Fruit fly (Drosophila melanogaster) whole organism, embryonic: Measurements from ENCODE around the gene CG15439.

Source experiments
- Atf6 ChIP-seq: fragments of 200-800 bp; sonication (Bioruptor generic); IDR thresholded peaks from 2 replicates; pipeline ENCODE4 v1.3.6; 2022; ENCODE audit warnings: missing biosample characterization, missing genetic modification characterization
- Awh ChIP-seq: fragments of 200-800 bp; sonication (Bioruptor generic); IDR thresholded peaks from 2 replicates; pipeline ENCODE4, ENCODE4 v1.3.6; 2022; ENCODE audit warnings: missing biosample characterization, missing genetic modification characterization
- C15 ChIP-seq: fragments of 200-800 bp; sonication (Bioruptor generic); IDR thresholded peaks from 3 replicates; pipeline ENCODE4 v1.3.6; 2022; ENCODE audit warnings: missing biosample characterization, missing genetic modification characterization
- CG1024 ChIP-seq: fragments of 200-800 bp; sonication (Bioruptor generic); IDR thresholded peaks from 2 replicates; pipeline ENCODE4 v1.3.6; 2022; ENCODE audit warnings: missing biosample characterization, missing genetic modification characterization
- CG10267 ChIP-seq: fragments of 200-800 bp; sonication (Bioruptor generic); optimal IDR thresholded peaks from 2 replicates; lab custom pipeline; 2018; ENCODE audit warnings: missing biosample characterization, mild to moderate bottlenecking, missing genetic modification characterization, moderate library complexity
- CG11456 ChIP-seq: fragments of 200-800 bp; sonication (Bioruptor generic); IDR thresholded peaks from 3 replicates; pipeline ENCODE4 v1.3.6; 2022; ENCODE audit warnings: missing biosample characterization, missing genetic modification characterization
- CG12219 ChIP-seq: fragments of 200-800 bp; sonication (Bioruptor generic); optimal IDR thresholded peaks from 3 replicates; lab custom pipeline; 2018; ENCODE audit warnings: missing biosample characterization, mild to moderate bottlenecking, missing genetic modification characterization
- CG13894 ChIP-seq: fragments of 200-800 bp; sonication (Bioruptor generic); optimal IDR thresholded peaks from 3 replicates; lab custom pipeline; 2018; ENCODE audit warnings: missing biosample characterization, mild to moderate bottlenecking, missing genetic modification characterization, moderate library complexity
- CG15696 ChIP-seq: fragments of 200-800 bp; sonication (Bioruptor generic); optimal IDR thresholded peaks from 2 replicates; lab custom pipeline; 2019; ENCODE audit warnings: missing biosample characterization, mild to moderate bottlenecking, missing genetic modification characterization, moderate library complexity
- CG17361 ChIP-seq: fragments of 200-800 bp; sonication (Bioruptor generic); IDR thresholded peaks from 3 replicates; pipeline ENCODE4 v1.3.6; 2022; ENCODE audit warnings: missing biosample characterization, missing genetic modification characterization
- CG1792 ChIP-seq: fragments of 200-800 bp; sonication (Bioruptor generic); optimal IDR thresholded peaks from 2 replicates; lab custom pipeline; 2016; ENCODE audit warnings: missing biosample characterization, missing genetic modification characterization
- CG18619 ChIP-seq: fragments of 200-800 bp; sonication (Bioruptor generic); optimal IDR thresholded peaks from 3 replicates; lab custom pipeline; 2017; ENCODE audit warnings: missing biosample characterization, mild to moderate bottlenecking, missing genetic modification characterization
- CG34422 ChIP-seq: fragments of 200-800 bp; sonication (Bioruptor generic); IDR thresholded peaks from 3 replicates; pipeline ENCODE4 v1.3.6; 2022; ENCODE audit warnings: missing biosample characterization, missing genetic modification characterization
- CG3838 ChIP-seq: fragments of 200-800 bp; sonication (Bioruptor generic); optimal IDR thresholded peaks from 3 replicates; lab custom pipeline; 2016; ENCODE audit warnings: missing biosample characterization, missing genetic modification characterization
- CG3995 ChIP-seq: fragments of 200-800 bp; sonication (Bioruptor generic); optimal IDR thresholded peaks from 3 replicates; lab custom pipeline; 2016; ENCODE audit warnings: missing biosample characterization, missing genetic modification characterization
- CG5953 ChIP-seq: fragments of 200-800 bp; sonication (Bioruptor generic); IDR thresholded peaks from 2 replicates; pipeline ENCODE4 v1.3.6; 2022; ENCODE audit warnings: missing biosample characterization, missing genetic modification characterization
- CG6272 ChIP-seq: fragments of 200-800 bp; sonication (Bioruptor generic); IDR thresholded peaks from 2 replicates; pipeline ENCODE4 v1.3.6; 2022; ENCODE audit warnings: missing biosample characterization, missing genetic modification characterization
- CG7357 ChIP-seq: fragments of 200-800 bp; sonication (Bioruptor generic); IDR thresholded peaks from 3 replicates; pipeline ENCODE4 v1.3.6; 2022; ENCODE audit warnings: missing biosample characterization, missing genetic modification characterization
- CG7372 ChIP-seq: fragments of 200-800 bp; sonication (Bioruptor generic); IDR thresholded peaks from 2 replicates; pipeline ENCODE4 v1.3.6; 2022; ENCODE audit warnings: missing biosample characterization, missing genetic modification characterization
- CG7928 ChIP-seq: fragments of 200-800 bp; sonication (Bioruptor generic); optimal IDR thresholded peaks from 2 replicates; lab custom pipeline; 2017; ENCODE audit warnings: missing biosample characterization, mild to moderate bottlenecking, missing genetic modification characterization
- CG9609 ChIP-seq: fragments of 200-800 bp; sonication (Bioruptor generic); optimal IDR thresholded peaks from 3 replicates; lab custom pipeline; 2016; ENCODE audit warnings: missing biosample characterization, missing genetic modification characterization
- CHES-1-like ChIP-seq: fragments of 200-800 bp; sonication (Bioruptor generic); optimal IDR thresholded peaks from 2 replicates; lab custom pipeline; 2016; ENCODE audit warnings: missing biosample characterization, missing genetic modification characterization
- CkIIα-i1 ChIP-seq: fragments of 200-800 bp; sonication (Bioruptor generic); IDR thresholded peaks from 2 replicates; pipeline ENCODE4 v1.3.6; 2022; ENCODE audit warnings: missing biosample characterization, missing genetic modification characterization
- Doc3 ChIP-seq: fragments of 200-800 bp; sonication (Bioruptor generic); IDR thresholded peaks from 3 replicates; pipeline ENCODE4 v1.3.6; 2022; ENCODE audit warnings: missing biosample characterization, missing genetic modification characterization; ENCODE audit not compliant: partially characterized antibody
- HmgD ChIP-seq: fragments of 200-800 bp; sonication (Bioruptor generic); optimal IDR thresholded peaks from 3 replicates; lab custom pipeline; 2016; ENCODE audit warnings: missing biosample characterization, missing genetic modification characterization
- Hsf ChIP-seq: fragments of 200-800 bp; sonication (Bioruptor generic); optimal IDR thresholded peaks from 3 replicates; lab custom pipeline; 2016; ENCODE audit warnings: missing biosample characterization, missing genetic modification characterization
- MBD-R2 ChIP-seq: fragments of 200-800 bp; sonication (Bioruptor generic); IDR thresholded peaks from 2 replicates; pipeline ENCODE4 v1.3.6; 2022; ENCODE audit warnings: missing biosample characterization, missing genetic modification characterization
- Oli ChIP-seq: fragments of 200-800 bp; sonication (Bioruptor generic); optimal IDR thresholded peaks from 2 replicates; lab custom pipeline; 2018; ENCODE audit warnings: missing biosample characterization, mild to moderate bottlenecking, missing genetic modification characterization, moderate library complexity
- Sox100B ChIP-seq: fragments of 200-800 bp; sonication (Bioruptor generic); optimal IDR thresholded peaks from 3 replicates; lab custom pipeline; 2018; ENCODE audit warnings: missing biosample characterization, mild to moderate bottlenecking, missing genetic modification characterization
- Taf1 ChIP-seq: fragments of 200-800 bp; sonication (Bioruptor generic); IDR thresholded peaks from 2 replicates; pipeline ENCODE4 v1.3.6; 2022; ENCODE audit warnings: missing biosample characterization, missing genetic modification characterization
- amos ChIP-seq: fragments of 200-800 bp; sonication (Bioruptor generic); IDR thresholded peaks from 2 replicates; pipeline ENCODE4 v1.3.6; 2022; ENCODE audit warnings: missing biosample characterization, missing genetic modification characterization; ENCODE audit not compliant: partially characterized antibody
- bbx ChIP-seq: fragments of 200-800 bp; sonication (Bioruptor generic); IDR thresholded peaks from 2 replicates; pipeline ENCODE4 v1.3.6; 2022; ENCODE audit warnings: missing biosample characterization, missing genetic modification characterization; ENCODE audit not compliant: partially characterized antibody
- cas ChIP-seq: fragments of 200-800 bp; sonication (Bioruptor generic); IDR thresholded peaks from 2 replicates; pipeline ENCODE4 v1.3.6; 2022; ENCODE audit warnings: missing biosample characterization, missing genetic modification characterization
- caup ChIP-seq: fragments of 200-800 bp; sonication (Bioruptor generic); optimal IDR thresholded peaks from 3 replicates; lab custom pipeline; 2017; ENCODE audit warnings: missing biosample characterization, mild to moderate bottlenecking, missing genetic modification characterization, moderate library complexity; ENCODE audit not compliant: severe bottlenecking
- da ChIP-seq: fragments of 200-800 bp; sonication (Bioruptor generic); optimal IDR thresholded peaks from 2 replicates; lab custom pipeline; 2016; ENCODE audit warnings: missing biosample characterization, missing genetic modification characterization
- fd64A ChIP-seq: fragments of 200-800 bp; sonication (Bioruptor generic); optimal IDR thresholded peaks from 3 replicates; lab custom pipeline; 2018; ENCODE audit warnings: missing biosample characterization, mild to moderate bottlenecking, missing genetic modification characterization
- gcm ChIP-seq: fragments of 200-800 bp; sonication (Bioruptor generic); optimal IDR thresholded peaks from 2 replicates; lab custom pipeline; 2019; ENCODE audit warnings: missing biosample characterization, mild to moderate bottlenecking, missing genetic modification characterization, moderate library complexity
- grau ChIP-seq: fragments of 200-800 bp; optimal IDR thresholded peaks from 3 replicates; lab custom pipeline; 2019; ENCODE audit warnings: missing biosample characterization, mild to moderate bottlenecking, missing genetic modification characterization, moderate library complexity
- gsb ChIP-seq: fragments of 200-800 bp; sonication (Bioruptor generic); IDR thresholded peaks from 2 replicates; pipeline ENCODE4 v1.3.6; 2022; ENCODE audit warnings: missing biosample characterization, missing genetic modification characterization
- hb ChIP-seq: fragments of 200-800 bp; sonication (Bioruptor generic); IDR thresholded peaks from 3 replicates; pipeline ENCODE4 v1.3.6; 2022; ENCODE audit warnings: missing biosample characterization, missing genetic modification characterization; ENCODE audit not compliant: partially characterized antibody
- jing ChIP-seq: fragments of 200-800 bp; sonication (Bioruptor generic); optimal IDR thresholded peaks from 2 replicates; lab custom pipeline; 2018; ENCODE audit warnings: missing biosample characterization, mild to moderate bottlenecking, missing genetic modification characterization
- knrl ChIP-seq: fragments of 200-800 bp; sonication (Bioruptor generic); IDR thresholded peaks from 3 replicates; pipeline ENCODE4 v1.3.6; 2022; ENCODE audit warnings: missing biosample characterization, missing genetic modification characterization; ENCODE audit not compliant: partially characterized antibody
- mam ChIP-seq: fragments of 200-800 bp; sonication (Bioruptor generic); optimal IDR thresholded peaks from 3 replicates; lab custom pipeline; 2016; ENCODE audit warnings: missing biosample characterization, missing genetic modification characterization
- nau ChIP-seq: fragments of 200-800 bp; sonication (Bioruptor generic); optimal IDR thresholded peaks from 3 replicates; lab custom pipeline; 2017; ENCODE audit warnings: missing biosample characterization, mild to moderate bottlenecking, missing genetic modification characterization, missing genetic modification reagents
- otp ChIP-seq: fragments of 200-800 bp; sonication (Bioruptor generic); IDR thresholded peaks from 3 replicates; pipeline ENCODE4, ENCODE4 v1.3.6; 2022; ENCODE audit warnings: missing biosample characterization, missing genetic modification characterization
- pnt ChIP-seq: fragments of 200-800 bp; sonication (Bioruptor generic); optimal IDR thresholded peaks from 3 replicates; lab custom pipeline; 2016; ENCODE audit warnings: missing biosample characterization, missing genetic modification characterization
- scrt ChIP-seq: fragments of 200-800 bp; sonication (Bioruptor generic); optimal IDR thresholded peaks from 2 replicates; lab custom pipeline; 2018; ENCODE audit warnings: missing biosample characterization, mild to moderate bottlenecking, missing genetic modification characterization, moderate library complexity
- seq ChIP-seq: fragments of 200-800 bp; sonication (Bioruptor generic); IDR thresholded peaks from 2 replicates; pipeline ENCODE4 v1.3.6; 2022; ENCODE audit warnings: missing biosample characterization, missing genetic modification characterization
- shn ChIP-seq: fragments of 200-800 bp; sonication (Bioruptor generic); optimal IDR thresholded peaks from 3 replicates; lab custom pipeline; 2016; ENCODE audit warnings: missing biosample characterization, missing genetic modification characterization
- ssp ChIP-seq: fragments of 200-800 bp; sonication (Bioruptor generic); IDR thresholded peaks from 2 replicates; pipeline ENCODE4 v1.3.6; 2022; ENCODE audit warnings: missing biosample characterization, missing genetic modification characterization
- stc ChIP-seq: fragments of 200-800 bp; sonication (Bioruptor generic); IDR thresholded peaks from 2 replicates; pipeline ENCODE4 v1.3.6; 2022; ENCODE audit warnings: missing biosample characterization, missing genetic modification characterization
- tx ChIP-seq: fragments of 200-800 bp; sonication (Bioruptor generic); optimal IDR thresholded peaks from 2 replicates; lab custom pipeline; 2016; ENCODE audit warnings: missing biosample characterization, missing genetic modification characterization

Gene CG15439

DNA sequence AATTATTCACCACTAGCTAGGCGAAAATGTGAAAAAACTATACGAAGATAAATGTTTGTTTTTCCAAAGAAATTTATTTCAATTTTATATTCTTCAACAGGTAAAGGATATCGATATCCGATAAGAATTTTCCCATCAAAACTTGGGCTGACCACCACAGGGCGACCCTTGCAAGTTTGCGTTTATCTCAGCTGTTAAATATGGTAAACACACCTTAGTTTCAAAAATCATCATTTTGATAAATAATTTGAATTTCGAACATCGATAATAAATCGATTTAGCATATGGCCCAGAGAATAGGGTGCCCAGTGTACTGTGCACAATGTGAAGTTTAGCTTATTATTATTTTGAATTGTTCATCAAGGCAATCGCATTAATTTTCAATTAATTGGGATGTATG, 10.5 kb upstream of the CG15439 start, which contains the start of the genes CG15443 and Paris (continued):
- TF ChIP-seq tx (no peak), stc (GFP tag; lab: Robert Waterston, UW) (no peak), MBD-R2 (GFP tag; lab: Robert Waterston, UW) (peak; percentile 69), HmgD (GFP tag; lab: Kevin White, UChicago) (no peak), CHES-1-like (GFP tag; lab: Kevin White, UChicago) (no peak), otp (GFP tag; lab: Robert Waterston, UW) (peak; percentile 25; the same call in 1 of the 3 replicates), mam (GFP tag; lab: Kevin White, UChicago) (no peak), shn (no peak), bbx (GFP tag; lab: Robert Waterston, UW) (peak; percentile 87), amos (peak; percentile 65), Awh (no peak), caup (GFP tag; lab: Kevin White, UChicago) (no peak), CG7928 (GFP tag; lab: Kevin White, UChicago) (no peak), CG7372 (GFP tag; lab: Robert Waterston, UW) (no peak), CG17361 (GFP tag; lab: Robert Waterston, UW) (no peak), scrt (GFP tag; lab: Kevin White, UChicago) (peak; percentile 94), CG12219 (no peak), CG11456 (GFP tag; lab: Robert Waterston, UW) (no peak), CG1792 (GFP tag; lab: Kevin White, UChicago) (no peak), fd64A (GFP tag; lab: Kevin White, UChicago) (no peak), Hsf (GFP tag; lab: Kevin White, UChicago) (no peak), CG6272 (GFP tag; lab: Robert Waterston, UW) (no peak), CG10267 (tag; lab: Kevin White, UChicago) (peak; percentile 16), CG3995 (GFP tag; lab: Kevin White, UChicago) (no peak), CG9609 (no peak), hb (peak; percentile 99), Taf1 (no peak), cas (GFP tag; lab: Robert Waterston, UW) (no peak), grau (tag; lab: Kevin White, UChicago) (no peak), CG3838 (GFP tag; lab: Kevin White, UChicago) (no peak), CG18619 (no peak), CG15696 (tag; lab: Kevin White, UChicago) (no peak), CG1024 (no peak; the same call in 1 of the 2 replicates), Atf6 (no peak), CG7357 (GFP tag; lab: Robert Waterston, UW) (no peak), CG5953 (GFP tag; lab: Robert Waterston, UW) (no peak), Oli (tag; lab: Kevin White, UChicago) (no peak), CG34422 (GFP tag; lab: Robert Waterston, UW) (no peak), nau (peak; percentile 24), Doc3 (peak; percentile 40; the same call in 1 of the 3 replicates), pnt (GFP tag; lab: Kevin White, UChicago) (no peak), C15 (no peak), knrl (GFP tag; lab: Robert Waterston, UW) (peak; percentile 68; the same call in 2 of the 3 replicates), seq (GFP tag; lab: Robert Waterston, UW) (no peak), gsb (GFP tag; lab: Robert Waterston, UW) (no peak), gcm (no peak), CkIIα-i1 (no peak), jing (no peak), da (no peak), CG13894 (tag; lab: Kevin White, UChicago) (peak; percentile 63), Sox100B (GFP tag; lab: Kevin White, UChicago) (no peak), ssp (no peak)
